Fruit fly (Drosophila melanogaster) whole organism, wandering third instar larva: Measurements from ENCODE around the gene Sfp23F.

Experiments
- CG32264 ChIP-seq: fragments of 200-800 bp; sonication (Bioruptor generic); optimal IDR thresholded peaks from 2 replicates; lab custom pipeline; 2016; ENCODE audit warnings: missing biosample characterization, missing genetic modification characterization
- CG9705 ChIP-seq: fragments of 200-800 bp; sonication (Bioruptor generic); optimal IDR thresholded peaks from 2 replicates; lab custom pipeline; 2018; ENCODE audit warnings: missing biosample characterization, mild to moderate bottlenecking, missing genetic modification characterization
- CrebA ChIP-seq: fragments of 200-800 bp; sonication (Bioruptor generic); optimal IDR thresholded peaks from 2 replicates; lab custom pipeline; 2016; ENCODE audit warnings: missing biosample characterization, mild to moderate bottlenecking, missing genetic modification characterization, borderline replicate concordance
- Dif ChIP-seq: fragments of 200-275, 200-300 bp; sonication (Bioruptor generic); optimal IDR thresholded peaks from 2 replicates; lab custom pipeline; 2018; ENCODE audit warnings: missing biosample characterization, missing genetic modification characterization; ENCODE audit not compliant: partially characterized antibody
- HLH106 ChIP-seq: fragments of 200-800 bp; optimal IDR thresholded peaks from 3 replicates; lab custom pipeline; 2019; ENCODE audit warnings: missing biosample characterization, mild to moderate bottlenecking, missing genetic modification characterization, moderate library complexity
- Hr78 ChIP-seq: fragments of >200 bp; optimal IDR thresholded peaks from 2 replicates; lab custom pipeline; 2017; ENCODE audit warnings: missing biosample characterization, missing genetic modification characterization
- Jra ChIP-seq: sonication (Bioruptor generic); optimal IDR thresholded peaks from 2 replicates; lab custom pipeline; 2016; ENCODE audit warnings: missing biosample characterization, missing genetic modification characterization
- Vsx2 ChIP-seq: fragments of 200-300, 225-300 bp; sonication (Bioruptor generic); optimal IDR thresholded peaks from 2 replicates; lab custom pipeline; 2018; ENCODE audit warnings: missing biosample characterization, missing genetic modification characterization; ENCODE audit not compliant: partially characterized antibody
- brk ChIP-seq: fragments of 200-800 bp; sonication (Bioruptor generic); optimal IDR thresholded peaks from 2 replicates; lab custom pipeline; 2016; ENCODE audit warnings: missing biosample characterization, mild to moderate bottlenecking, missing genetic modification characterization
- h ChIP-seq: fragments of 200-800 bp; sonication (Bioruptor generic); optimal IDR thresholded peaks from 3 replicates; lab custom pipeline; 2016; ENCODE audit warnings: missing biosample characterization, mild to moderate bottlenecking, missing genetic modification characterization
- psq ChIP-seq: fragments of 200-800 bp; sonication (Bioruptor generic); optimal IDR thresholded peaks from 3 replicates; lab custom pipeline; 2017; ENCODE audit warnings: missing biosample characterization, mild to moderate bottlenecking, missing genetic modification characterization, moderate library complexity
- sage ChIP-seq: fragments of 200-800 bp; sonication (Bioruptor generic); optimal IDR thresholded peaks from 2 replicates; lab custom pipeline; 2016; ENCODE audit warnings: missing biosample characterization, mild to moderate bottlenecking, missing genetic modification characterization
- sv ChIP-seq: fragments of 200-800 bp; sonication (Bioruptor generic); optimal IDR thresholded peaks from 3 replicates; lab custom pipeline; 2016; ENCODE audit warnings: missing biosample characterization, missing genetic modification characterization
- woc ChIP-seq: sonication (Bioruptor generic); optimal IDR thresholded peaks from 2 replicates; lab custom pipeline; 2016; ENCODE audit warnings: missing biosample characterization, mild to moderate bottlenecking, missing genetic modification characterization

- no peak for TF ChIP-seq psq (GFP tag; lab: Kevin White, UChicago)
- TF ChIP-seq CG9705 = no peak
- no peak for TF ChIP-seq Jra (GFP tag; lab: Kevin White, UChicago)
- TF ChIP-seq h (GFP tag; lab: Kevin White, UChicago) = no peak
- TF ChIP-seq Dif = no peak
- TF ChIP-seq woc (GFP tag; lab: Kevin White, UChicago) = no peak
- TF ChIP-seq sv (GFP tag; lab: Kevin White, UChicago) = no peak
- TF ChIP-seq CrebA (GFP tag; lab: Kevin White, UChicago) = no peak
- no peak for TF ChIP-seq HLH106 (tag; lab: Kevin White, UChicago)
- TF ChIP-seq Hr78 (GFP tag; lab: Kevin White, UChicago) = no peak
- TF ChIP-seq CG32264 (GFP tag; lab: Kevin White, UChicago) = no peak
- TF ChIP-seq Vsx2 (GFP tag; lab: Kevin White, UChicago) = no peak
- no peak for TF ChIP-seq brk (GFP tag; lab: Kevin White, UChicago)
- no peak for TF ChIP-seq sage (GFP tag; lab: Kevin White, UChicago)
Measured at dm6 chr2L:3346483-3346839, 41.1 kb downstream of the Sfp23F start.
